Fruit fly (Drosophila melanogaster): ENCODE measurements around the gene Spn77Bb.

- TF ChIP-seq pan (optimal IDR thresholded peaks at IDR 0.05) = no peak
- TF ChIP-seq EcR (GFP tag; optimal IDR thresholded peaks at IDR 0.05) = no peak
- TF ChIP-seq CG8478 (optimal IDR thresholded peaks at IDR 0.05) = no peak
- no peak for TF ChIP-seq psq (optimal IDR thresholded peaks at IDR 0.05)
- no peak for TF ChIP-seq usp (GFP tag; optimal IDR thresholded peaks at IDR 0.05)
Measured at dm6 chr3L:20366074-20366473, 45.3 kb downstream of the Spn77Bb start.

All from whole organism.